Worm (Caenorhabditis elegans) whole organism, late embryonic: ENCODE measurements around the gene asp-15.

ENCODE experiments used
- ama-1 ChIP-seq: fragments of 150-350 bp; optimal IDR thresholded peaks from 2 replicates; lab custom pipeline; 2014
- ceh-19 ChIP-seq: fragments of 200-800 bp; sonication (Bioruptor generic); optimal IDR thresholded peaks from 2 replicates; lab custom pipeline; 2018; ENCODE audit warnings: mild to moderate bottlenecking, missing genetic modification characterization, missing compliant biosample characterization
- ceh-45 ChIP-seq: fragments of 200-800 bp; sonication (Bioruptor generic); IDR thresholded peaks from 2 replicates; pipeline ENCODE4 v1.3.6; 2022; ENCODE audit warnings: missing genetic modification reagents, missing genetic modification characterization, missing compliant biosample characterization
- eyg-1 ChIP-seq: sonication (generic microtip); optimal IDR thresholded peaks from 2 replicates; lab custom pipeline; 2016; ENCODE audit warnings: missing genotype, missing genetic modification characterization, missing compliant biosample characterization
- fkh-10 ChIP-seq: fragments of 150-350 bp; optimal IDR thresholded peaks from 2 replicates; lab custom pipeline; 2014; ENCODE audit warnings: missing biosample characterization, missing genetic modification reagents, missing genetic modification characterization
- lin-11 ChIP-seq: fragments of 200-800 bp; sonication (Bioruptor generic); optimal IDR thresholded peaks from 2 replicates; lab custom pipeline; 2018; ENCODE audit warnings: mild to moderate bottlenecking, missing genetic modification characterization, missing compliant biosample characterization
- nhr-11 ChIP-seq: fragments of 150-350 bp; optimal IDR thresholded peaks from 2 replicates; lab custom pipeline; 2014; ENCODE audit warnings: missing biosample characterization, missing genetic modification characterization
- pag-3 ChIP-seq: sonication (generic microtip); optimal IDR thresholded peaks from 2 replicates; lab custom pipeline; 2016; ENCODE audit warnings: missing compliant biosample characterization, missing genetic modification characterization, borderline replicate concordance
- rnt-1 ChIP-seq: sonication (generic microtip); optimal IDR thresholded peaks from 2 replicates; lab custom pipeline; 2016; ENCODE audit warnings: missing genetic modification characterization, missing compliant biosample characterization

- TF ChIP-seq ceh-45 (GFP tag; lab: Robert Waterston, UW) (no peak), ama-1 (lab: Kevin White, UChicago) (no peak), pag-3 (tag; lab: Kevin White, UChicago) (no peak), nhr-11 (tag; lab: Kevin White, UChicago) (no peak), fkh-10 (GFP tag; lab: Kevin White, UChicago) (no peak), ceh-19 (no peak), rnt-1 (tag; lab: Kevin White, UChicago) (no peak), eyg-1 (tag; lab: Kevin White, UChicago) (no peak), lin-11 (tag; lab: Kevin White, UChicago) (no peak)
Observed at ce11 chrV:19053281-19053680, 8.6 kb upstream of the asp-15 start.
